In the genomic region with DNA sequence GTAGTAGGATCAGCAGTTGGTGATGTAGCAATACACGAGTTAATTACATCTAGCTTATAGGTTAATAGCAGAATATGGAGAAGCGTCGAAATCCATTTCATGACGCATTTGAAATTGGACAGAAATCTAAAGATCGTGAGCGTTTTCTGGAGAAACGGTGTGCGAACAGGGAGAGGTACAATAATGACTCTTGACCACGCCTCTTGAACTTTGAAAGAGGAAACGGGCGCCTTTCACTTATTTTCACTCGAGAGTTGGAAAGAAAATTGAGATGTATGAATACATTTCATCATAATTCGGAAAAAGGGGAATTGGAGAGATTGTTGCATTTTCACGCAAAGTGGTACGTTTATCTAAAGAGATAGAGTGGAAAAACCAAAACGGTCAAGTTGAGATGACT, we compare ENCODE assay signal across 2 worm cellular contexts.
TF ChIP-seq lines count a peak whose summit lies in the region.

A gene (minus strand): TSS at position 101 of the 400 bp plus-strand sequence.

TF ChIP-seq in whole organism, L1 larva, 84 proteins besides CTCF, POLR2A, EP300 and RAD21:
- TF ChIP-seq lin-35 (GFP tag; optimal IDR thresholded peaks at IDR 0.05; lab: Kevin White, UChicago) = no peak
- TF ChIP-seq rnt-1 (tag; optimal IDR thresholded peaks at IDR 0.05; lab: Kevin White, UChicago) = no peak
- no peak for TF ChIP-seq ceh-63 (GFP tag; optimal IDR thresholded peaks at IDR 0.05; lab: Kevin White, UChicago)
- peak; percentile 31 for TF ChIP-seq blmp-1 (tag; optimal IDR thresholded peaks at IDR 0.05; lab: Kevin White, UChicago)
- TF ChIP-seq swsn-7 (tag; optimal IDR thresholded peaks at IDR 0.05; lab: Kevin White, UChicago) = no peak
TF ChIP-seq in whole organism, L1 larva: peak in this region for 1.

TF ChIP-seq in whole organism, young adult, 124 proteins besides CTCF, POLR2A, EP300 and RAD21:
- TF ChIP-seq nhr-120 (GFP tag; IDR thresholded peaks at IDR 0.05; lab: Robert Waterston, UW) = 0 out of 2 replicates have a peak, but pooled peaks have one; percentile 12
- TF ChIP-seq attf-6 (GFP tag; IDR thresholded peaks at IDR 0.05; lab: Robert Waterston, UW) = no peak
- TF ChIP-seq ztf-22 (GFP tag; optimal IDR thresholded peaks at IDR 0.05; lab: Kevin White, UChicago) = no peak
